Fruit fly (Drosophila melanogaster): ENCODE results near the gene Ddc.

dm6 chr2L:19156737-19157287 is 36.7 kb upstream of the Ddc start:
- TF ChIP-seq CG15710 (tag; optimal IDR thresholded peaks at IDR 0.05), result no peak
- TF ChIP-seq CG10348 (GFP tag; IDR thresholded peaks at IDR 0.05), result no peak
- TF ChIP-seq EcR (GFP tag; optimal IDR thresholded peaks at IDR 0.05), result peak; percentile 94
- no peak for TF ChIP-seq rn (GFP tag; IDR thresholded peaks at IDR 0.05)
- TF ChIP-seq CG8301 (tag; optimal IDR thresholded peaks at IDR 0.05), result no peak
- TF ChIP-seq CG9948 (tag; optimal IDR thresholded peaks at IDR 0.05), result no peak
- peak; percentile 28; the same call in 1 of the 3 replicates for TF ChIP-seq CG4496 (GFP tag; IDR thresholded peaks at IDR 0.05)
- no peak for TF ChIP-seq CG14655 (GFP tag; optimal IDR thresholded peaks at IDR 0.05)
- TF ChIP-seq gl (tag; optimal IDR thresholded peaks at IDR 0.05), result no peak
- no peak for TF ChIP-seq Snoo (tag; optimal IDR thresholded peaks at IDR 0.05)
- TF ChIP-seq CG8159 (tag; optimal IDR thresholded peaks at IDR 0.05), result no peak
- TF ChIP-seq CG12605 (GFP tag; IDR thresholded peaks at IDR 0.05), result no peak
- no peak for TF ChIP-seq fd96Ca (GFP tag; IDR thresholded peaks at IDR 0.05)
- no peak for TF ChIP-seq CG32121 (GFP tag; IDR thresholded peaks at IDR 0.05)
